Fruit fly (Drosophila melanogaster): ENCODE data around the gene CG4332.

DNA sequence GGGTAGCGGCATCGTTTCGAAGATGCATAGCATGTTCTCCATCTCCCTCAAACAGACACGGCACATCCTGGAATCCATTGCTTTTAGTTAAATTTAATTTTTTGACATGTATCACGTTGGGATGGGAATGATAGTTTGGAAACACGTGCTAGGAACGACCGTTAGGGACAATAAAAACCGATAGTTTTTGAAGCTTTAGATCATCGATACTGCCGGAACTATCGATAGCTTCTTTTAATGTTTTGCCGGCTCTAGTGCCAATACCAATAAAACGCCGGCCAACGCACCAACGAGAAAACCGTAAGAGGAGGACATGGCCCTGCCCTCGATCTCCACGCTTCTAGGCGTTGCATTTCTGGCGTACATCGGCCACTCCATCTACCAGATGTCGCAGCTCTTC is at the start of gene CG4332, which contains the start of gene CG4318:
- TF ChIP-seq Pif1A (GFP tag; optimal IDR thresholded peaks at IDR 0.05) = no peak
- peak; percentile 2 for TF ChIP-seq EcR (GFP tag; optimal IDR thresholded peaks at IDR 0.05)
- no peak for TF ChIP-seq Ets98B (GFP tag; IDR thresholded peaks at IDR 0.05)
